Worm (Caenorhabditis elegans): ENCODE results near the gene clec-148.

ce11 chrIII:140904-141303 is 34.7 kb downstream of the clec-148 start, which contains the start of gene fbxb-81:
- no peak for TF ChIP-seq unc-86 (tag; optimal IDR thresholded peaks at IDR 0.05)
- no peak for TF ChIP-seq pag-3 (tag; optimal IDR thresholded peaks at IDR 0.05; ENCODE audit: borderline replicate concordance)
- TF ChIP-seq nhr-11 (tag; optimal IDR thresholded peaks at IDR 0.05), result no peak
- TF ChIP-seq dve-1 (tag; optimal IDR thresholded peaks at IDR 0.05), result no peak
- no peak for TF ChIP-seq dmd-4 (tag; optimal IDR thresholded peaks at IDR 0.05; ENCODE audit: borderline replicate concordance)
- TF ChIP-seq F13H6.1 (tag; optimal IDR thresholded peaks at IDR 0.05), result no peak
- no peak for TF ChIP-seq ama-1 (optimal IDR thresholded peaks at IDR 0.05)
- TF ChIP-seq ceh-34 (tag; optimal IDR thresholded peaks at IDR 0.05), result no peak
- TF ChIP-seq mec-3 (tag; optimal IDR thresholded peaks at IDR 0.05; ENCODE audit: borderline replicate concordance), result no peak
- no peak for TF ChIP-seq nfya-1 (tag; optimal IDR thresholded peaks at IDR 0.05)
- no peak for TF ChIP-seq rnt-1 (tag; optimal IDR thresholded peaks at IDR 0.05)

All from whole organism, late embryonic.